Fruit fly (Drosophila melanogaster): ENCODE data around the gene CG33912.

The CG33912 gene

dm6 chr3L:20798325-20798846 lies 42.9 kb upstream of the CG33912 start, which contains the start of the genes CG3698 and tzn (continued):
- TF ChIP-seq vnd (GFP tag; IDR thresholded peaks at IDR 0.05; ENCODE audit: partially characterized antibody): no peak
- peak; percentile 90 for TF ChIP-seq gcm (GFP tag; optimal IDR thresholded peaks at IDR 0.05)
- TF ChIP-seq pfk (GFP tag; optimal IDR thresholded peaks at IDR 0.05): peak; percentile 82
- no peak for TF ChIP-seq CG1832 (GFP tag; optimal IDR thresholded peaks at IDR 0.05)
- peak; percentile 46 for TF ChIP-seq ERR (GFP tag; optimal IDR thresholded peaks at IDR 0.05)
- peak; percentile 66 for TF ChIP-seq CG30020 (tag; optimal IDR thresholded peaks at IDR 0.05)
- no peak for TF ChIP-seq CG16813 (GFP tag; IDR thresholded peaks at IDR 0.05; ENCODE audit: partially characterized antibody)
- peak; percentile 82 for TF ChIP-seq ems (GFP tag; optimal IDR thresholded peaks at IDR 0.05)
- no peak for TF ChIP-seq amos (GFP tag; IDR thresholded peaks at IDR 0.05; ENCODE audit: partially characterized antibody)
- peak; percentile 94 for TF ChIP-seq CG6175 (GFP tag; IDR thresholded peaks at IDR 0.05)
- TF ChIP-seq HHEX (GFP tag; optimal IDR thresholded peaks at IDR 0.05): peak; percentile 96
- peak; percentile 91 for TF ChIP-seq nmo (GFP tag; optimal IDR thresholded peaks at IDR 0.05)
- peak; percentile 89 for TF ChIP-seq CHES-1-like (GFP tag; optimal IDR thresholded peaks at IDR 0.05)
- peak; percentile 52 for TF ChIP-seq CG15073 (GFP tag; optimal IDR thresholded peaks at IDR 0.05)
- peak; percentile 85 for TF ChIP-seq slp2 (GFP tag; optimal IDR thresholded peaks at IDR 0.05)
- TF ChIP-seq gsb-n (tag; optimal IDR thresholded peaks at IDR 0.05): peak; percentile 92
- peak; percentile 81 for TF ChIP-seq CG18011 (GFP tag; optimal IDR thresholded peaks at IDR 0.05)
- TF ChIP-seq BEAF-32 (GFP tag; optimal IDR thresholded peaks at IDR 0.05): peak; percentile 43
- peak; percentile 85 for TF ChIP-seq dm (GFP tag; optimal IDR thresholded peaks at IDR 0.05)
- peak; percentile 87 for TF ChIP-seq GATAe (GFP tag; conservative IDR thresholded peaks at IDR 0.05)
- peak; percentile 76 for TF ChIP-seq bigmax (GFP tag; optimal IDR thresholded peaks at IDR 0.05)
- TF ChIP-seq CG11456 (GFP tag; IDR thresholded peaks at IDR 0.05): peak; percentile 98
- TF ChIP-seq CG4707 (GFP tag; optimal IDR thresholded peaks at IDR 0.05): peak; percentile 88
- peak; percentile 85 for TF ChIP-seq en (GFP tag; optimal IDR thresholded peaks at IDR 0.05)
- TF ChIP-seq otp (GFP tag; IDR thresholded peaks at IDR 0.05): peak; percentile 96
- peak; percentile 90 for TF ChIP-seq Jarid2 (GFP tag; optimal IDR thresholded peaks at IDR 0.05)
- peak; percentile 90 for TF ChIP-seq CG2116 (GFP tag; optimal IDR thresholded peaks at IDR 0.05)
- peak; percentile 69 for TF ChIP-seq Antp (GFP tag; optimal IDR thresholded peaks at IDR 0.05)
- TF ChIP-seq HLH4C (GFP tag; IDR thresholded peaks at IDR 0.05; ENCODE audit: partially characterized antibody): no peak
- no peak for TF ChIP-seq CG5180 (GFP tag; optimal IDR thresholded peaks at IDR 0.05)
- TF ChIP-seq Dfd (GFP tag; optimal IDR thresholded peaks at IDR 0.05): no peak
- peak; percentile 82 for TF ChIP-seq sim (GFP tag; IDR thresholded peaks at IDR 0.05)
- TF ChIP-seq eve (GFP tag; optimal IDR thresholded peaks at IDR 0.05): no peak
- peak; percentile 71 for TF ChIP-seq btn (GFP tag; optimal IDR thresholded peaks at IDR 0.05)
- peak; percentile 82 for TF ChIP-seq CG7556 (GFP tag; optimal IDR thresholded peaks at IDR 0.05)
- peak; percentile 91 for TF ChIP-seq onecut (GFP tag; IDR thresholded peaks at IDR 0.05)
- peak; percentile 94 for TF ChIP-seq CTCF (GFP tag; optimal IDR thresholded peaks at IDR 0.05)
- TF ChIP-seq TFAM (GFP tag; optimal IDR thresholded peaks at IDR 0.05): peak; percentile 70
- TF ChIP-seq luna (GFP tag; optimal IDR thresholded peaks at IDR 0.05): peak; percentile 43
- TF ChIP-seq CG6683 (GFP tag; optimal IDR thresholded peaks at IDR 0.05): peak; percentile 92
- TF ChIP-seq Hsf (GFP tag; optimal IDR thresholded peaks at IDR 0.05): peak; percentile 89
- peak; percentile 80 for TF ChIP-seq CG10321 (GFP tag; IDR thresholded peaks at IDR 0.05)
- TF ChIP-seq Bteb2 (GFP tag; optimal IDR thresholded peaks at IDR 0.05): peak; percentile 82
- TF ChIP-seq Atf-2 (GFP tag; optimal IDR thresholded peaks at IDR 0.05): peak; percentile 78
- TF ChIP-seq nerfin-2 (GFP tag; IDR thresholded peaks at IDR 0.05; ENCODE audit: partially characterized antibody): no peak
- peak; percentile 89 for TF ChIP-seq slou (GFP tag; optimal IDR thresholded peaks at IDR 0.05)
- TF ChIP-seq dimm (GFP tag; IDR thresholded peaks at IDR 0.05): peak; percentile 83
- peak; percentile 97 for TF ChIP-seq NFAT (GFP tag; IDR thresholded peaks at IDR 0.05)
- peak; percentile 75 for TF ChIP-seq ro (GFP tag; IDR thresholded peaks at IDR 0.05)
- peak; percentile 43; the same call in 1 of the 2 replicates for TF ChIP-seq CG13287 (GFP tag; IDR thresholded peaks at IDR 0.05; ENCODE audit: partially characterized antibody)

Measured in whole organism, embryonic.